Worm (Caenorhabditis elegans) whole organism, late embryonic: Measurements from ENCODE around the gene Y60A3A.21.

Source experiments
- C08G9.2 ChIP-seq: sonication (generic microtip); optimal IDR thresholded peaks from 2 replicates; lab custom pipeline; 2016; ENCODE audit warnings: mild to moderate bottlenecking, missing genetic modification characterization, moderate library complexity, missing compliant biosample characterization
- F13H6.1 ChIP-seq: sonication (generic microtip); optimal IDR thresholded peaks from 2 replicates; lab custom pipeline; 2016; ENCODE audit warnings: missing genetic modification characterization, missing compliant biosample characterization
- K02D7.2 ChIP-seq: sonication (generic microtip); optimal IDR thresholded peaks from 2 replicates; lab custom pipeline; 2017; ENCODE audit warnings: mild to moderate bottlenecking, missing genetic modification characterization, missing compliant biosample characterization
- K09A11.1 ChIP-seq: sonication (generic microtip); optimal IDR thresholded peaks from 2 replicates; lab custom pipeline; 2017; ENCODE audit warnings: antibody characterized with exemption, mild to moderate bottlenecking, missing genetic modification characterization, missing compliant biosample characterization; ENCODE audit not compliant: insufficient read depth
- Y22D7AL.16 ChIP-seq: sonication (generic microtip); optimal IDR thresholded peaks from 2 replicates; lab custom pipeline; 2016; ENCODE audit warnings: missing genetic modification characterization, missing compliant biosample characterization
- ama-1 ChIP-seq: fragments of 150-350 bp; optimal IDR thresholded peaks from 2 replicates; lab custom pipeline; 2014
- ceh-14 ChIP-seq: sonication (generic microtip); optimal IDR thresholded peaks from 2 replicates; lab custom pipeline; 2016; ENCODE audit warnings: missing genotype, missing genetic modification characterization, missing compliant biosample characterization
- ceh-18 ChIP-seq: sonication (generic microtip); optimal IDR thresholded peaks from 2 replicates; lab custom pipeline; 2016; ENCODE audit warnings: missing genetic modification characterization, missing compliant biosample characterization
- ceh-19 ChIP-seq: fragments of 200-800 bp; sonication (Bioruptor generic); optimal IDR thresholded peaks from 2 replicates; lab custom pipeline; 2018; ENCODE audit warnings: mild to moderate bottlenecking, missing genetic modification characterization, missing compliant biosample characterization
- ceh-2 ChIP-seq: sonication (generic microtip); optimal IDR thresholded peaks from 2 replicates; lab custom pipeline; 2016; ENCODE audit warnings: missing genotype, missing genetic modification characterization, missing compliant biosample characterization
- ceh-31 ChIP-seq: sonication (generic microtip); optimal IDR thresholded peaks from 2 replicates; lab custom pipeline; 2016; ENCODE audit warnings: missing genetic modification characterization, missing compliant biosample characterization
- ceh-34 ChIP-seq: sonication (generic microtip); optimal IDR thresholded peaks from 2 replicates; lab custom pipeline; 2016; ENCODE audit warnings: mild to moderate bottlenecking, missing genetic modification characterization, missing compliant biosample characterization
- ceh-45 ChIP-seq: fragments of 200-800 bp; sonication (Bioruptor generic); IDR thresholded peaks from 2 replicates; pipeline ENCODE4 v1.3.6; 2022; ENCODE audit warnings: missing genetic modification reagents, missing genetic modification characterization, missing compliant biosample characterization
- ceh-9 ChIP-seq: sonication (generic microtip); optimal IDR thresholded peaks from 2 replicates; lab custom pipeline; 2016; ENCODE audit warnings: mild to moderate bottlenecking, missing genetic modification characterization, inconsistent platforms, missing compliant biosample characterization
- dmd-4 ChIP-seq: sonication (generic microtip); optimal IDR thresholded peaks from 2 replicates; lab custom pipeline; 2016; ENCODE audit warnings: borderline replicate concordance, missing genetic modification characterization, missing compliant biosample characterization
- elt-2 ChIP-seq: sonication (generic microtip); optimal IDR thresholded peaks from 2 replicates; lab custom pipeline; 2016; ENCODE audit warnings: missing genetic modification reagents, missing genetic modification characterization, missing compliant biosample characterization
- elt-4 ChIP-seq: sonication (generic microtip); optimal IDR thresholded peaks from 2 replicates; lab custom pipeline; 2016; ENCODE audit warnings: missing genetic modification characterization, missing compliant biosample characterization
- eyg-1 ChIP-seq: sonication (generic microtip); optimal IDR thresholded peaks from 2 replicates; lab custom pipeline; 2016; ENCODE audit warnings: missing genotype, missing genetic modification characterization, missing compliant biosample characterization
- fax-1 ChIP-seq: sonication (generic microtip); optimal IDR thresholded peaks from 2 replicates; lab custom pipeline; 2016; ENCODE audit warnings: missing genotype, missing genetic modification characterization, missing compliant biosample characterization
- fkh-6 ChIP-seq: sonication (generic microtip); optimal IDR thresholded peaks from 2 replicates; lab custom pipeline; 2016; ENCODE audit warnings: missing genetic modification characterization, missing compliant biosample characterization
- hlh-13 ChIP-seq: fragments of 200-800 bp; sonication (Bioruptor generic); optimal IDR thresholded peaks from 2 replicates; lab custom pipeline; 2018; ENCODE audit warnings: mild to moderate bottlenecking, missing genetic modification characterization, missing compliant biosample characterization
- hlh-6 ChIP-seq: sonication (generic microtip); optimal IDR thresholded peaks from 2 replicates; lab custom pipeline; 2016; ENCODE audit warnings: missing genotype, missing genetic modification characterization, missing compliant biosample characterization
- lin-11 ChIP-seq: fragments of 200-800 bp; sonication (Bioruptor generic); optimal IDR thresholded peaks from 2 replicates; lab custom pipeline; 2018; ENCODE audit warnings: mild to moderate bottlenecking, missing genetic modification characterization, missing compliant biosample characterization
- nfya-1 ChIP-seq: sonication (generic microtip); optimal IDR thresholded peaks from 2 replicates; lab custom pipeline; 2017; ENCODE audit warnings: missing genetic modification characterization, mild to moderate bottlenecking, missing compliant biosample characterization, antibody characterized with exemption, moderate library complexity
- nhr-232 ChIP-seq: sonication (generic microtip); optimal IDR thresholded peaks from 2 replicates; lab custom pipeline; 2016; ENCODE audit warnings: missing genetic modification characterization, missing compliant biosample characterization
- npax-4 ChIP-seq: sonication (generic microtip); optimal IDR thresholded peaks from 2 replicates; lab custom pipeline; 2016; ENCODE audit warnings: missing genetic modification characterization, missing compliant biosample characterization
- odd-2 ChIP-seq: sonication (generic microtip); optimal IDR thresholded peaks from 2 replicates; lab custom pipeline; 2017; ENCODE audit warnings: antibody characterized with exemption, mild to moderate bottlenecking, missing genetic modification characterization, missing compliant biosample characterization
- pha-4 ChIP-seq: fragments of 150-350 bp; optimal IDR thresholded peaks from 2 replicates; lab custom pipeline; 2018; ENCODE audit warnings: missing biosample characterization, missing genetic modification reagents, missing genetic modification characterization
- pros-1 ChIP-seq: fragments of 150-350 bp; optimal IDR thresholded peaks from 2 replicates; lab custom pipeline; 2014; ENCODE audit warnings: missing biosample characterization, missing genetic modification reagents, missing genetic modification characterization
- ref-2 ChIP-seq: sonication (generic microtip); optimal IDR thresholded peaks from 2 replicates; lab custom pipeline; 2016; ENCODE audit warnings: missing genetic modification characterization, missing compliant biosample characterization
- rnt-1 ChIP-seq: sonication (generic microtip); optimal IDR thresholded peaks from 2 replicates; lab custom pipeline; 2016; ENCODE audit warnings: missing genetic modification characterization, missing compliant biosample characterization
- sdc-2 ChIP-seq: sonication (generic microtip); optimal IDR thresholded peaks from 2 replicates; lab custom pipeline; 2016; ENCODE audit warnings: missing genotype, missing genetic modification characterization, missing compliant biosample characterization
- sox-2 ChIP-seq: fragments of 200-800 bp; sonication (Bioruptor generic); IDR thresholded peaks from 2 replicates; pipeline ENCODE4 v1.3.6; 2022; ENCODE audit warnings: missing genetic modification reagents, missing genetic modification characterization, missing compliant biosample characterization
- syd-9 ChIP-seq: sonication (generic microtip); optimal IDR thresholded peaks from 2 replicates; lab custom pipeline; 2016; ENCODE audit warnings: mild to moderate bottlenecking, missing genetic modification characterization, moderate library complexity, missing compliant biosample characterization
- tbx-2 ChIP-seq: sonication (generic microtip); optimal IDR thresholded peaks from 2 replicates; lab custom pipeline; 2016; ENCODE audit warnings: missing genetic modification characterization, missing compliant biosample characterization
- tbx-7 ChIP-seq: sonication (generic microtip); optimal IDR thresholded peaks from 2 replicates; lab custom pipeline; 2016; ENCODE audit warnings: missing genotype, missing genetic modification characterization, missing compliant biosample characterization
- ttx-3 ChIP-seq: sonication (generic microtip); optimal IDR thresholded peaks from 2 replicates; lab custom pipeline; 2016; ENCODE audit warnings: missing genetic modification reagents, missing genetic modification characterization, missing compliant biosample characterization
- unc-42 ChIP-seq: sonication (generic microtip); optimal IDR thresholded peaks from 2 replicates; lab custom pipeline; 2016; ENCODE audit warnings: missing genotype, missing genetic modification characterization, missing compliant biosample characterization
- unc-55 ChIP-seq: sonication (generic microtip); optimal IDR thresholded peaks from 2 replicates; lab custom pipeline; 2017; ENCODE audit warnings: missing biosample characterization, missing genetic modification reagents, missing genetic modification characterization
- zip-5 ChIP-seq: sonication (generic microtip); optimal IDR thresholded peaks from 2 replicates; lab custom pipeline; 2016; ENCODE audit warnings: missing genetic modification characterization, missing compliant biosample characterization

The Y60A3A.21 gene

DNA sequence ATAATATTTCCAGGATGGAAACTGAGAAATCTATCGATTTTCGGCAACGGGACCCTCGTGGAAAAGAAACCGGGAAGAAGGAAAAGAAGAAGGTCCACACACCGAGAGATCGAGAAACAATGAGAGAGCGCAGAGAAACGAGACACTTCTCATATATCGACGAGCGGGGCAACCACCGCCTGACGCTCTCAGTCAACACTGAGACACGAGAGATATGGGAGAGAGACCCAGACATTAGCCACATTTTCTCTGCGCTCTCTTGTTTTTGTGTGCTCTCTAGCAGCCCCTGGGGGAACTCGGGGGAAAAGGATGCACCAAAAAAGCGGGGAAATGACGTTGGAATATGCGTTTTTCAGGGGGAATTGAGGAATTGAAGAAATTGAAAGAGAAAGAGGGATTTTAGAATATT, 6.0 kb upstream of the Y60A3A.21 start (continued):
- TF ChIP-seq ref-2 (tag; lab: Kevin White, UChicago) = no peak
- no peak for TF ChIP-seq hlh-13 (GFP tag; lab: Kevin White, UChicago)
- no peak for TF ChIP-seq eyg-1 (tag; lab: Kevin White, UChicago)
- no peak for TF ChIP-seq K09A11.1 (tag; lab: Kevin White, UChicago)
- TF ChIP-seq ceh-9 = no peak
- TF ChIP-seq hlh-6 = no peak
- TF ChIP-seq unc-42 (tag; lab: Kevin White, UChicago) = peak; percentile 65
- peak; percentile 10 for TF ChIP-seq syd-9 (tag; lab: Kevin White, UChicago)
- peak; percentile 33 for TF ChIP-seq ceh-14 (tag; lab: Kevin White, UChicago)
- no peak for TF ChIP-seq nhr-232 (tag; lab: Kevin White, UChicago)
- no peak for TF ChIP-seq ttx-3 (tag; lab: Kevin White, UChicago)
- TF ChIP-seq unc-55 (GFP tag; lab: Kevin White, UChicago) = peak; percentile 73
- TF ChIP-seq sox-2 (GFP tag; lab: Robert Waterston, UW) = no peak
- no peak for TF ChIP-seq zip-5
- TF ChIP-seq odd-2 = no peak
- no peak for TF ChIP-seq fax-1
- TF ChIP-seq elt-2 = no peak
- no peak for TF ChIP-seq tbx-7 (tag; lab: Kevin White, UChicago)
- TF ChIP-seq nfya-1 (tag; lab: Kevin White, UChicago) = peak; percentile 76
- no peak for TF ChIP-seq ceh-45 (GFP tag; lab: Robert Waterston, UW)

DNA sequence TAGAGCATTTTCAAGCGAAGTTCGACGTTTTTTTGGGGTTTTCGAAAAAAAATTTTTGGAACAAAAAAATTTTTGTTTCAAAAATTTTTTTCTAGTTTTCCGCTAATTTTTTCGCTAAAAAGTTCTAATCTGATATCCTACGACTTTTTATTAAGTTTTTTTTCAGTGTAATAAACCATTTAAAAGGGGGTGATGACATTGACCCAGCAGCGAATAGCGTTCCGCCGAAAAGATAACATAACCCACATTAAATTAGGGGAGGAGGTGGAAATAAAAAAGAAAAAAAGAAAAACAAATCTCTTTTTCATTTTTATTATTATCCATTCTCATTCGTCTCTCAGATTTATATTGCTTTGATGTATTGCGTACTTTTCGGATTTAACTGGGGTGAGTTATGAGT, 4.3 kb upstream of the Y60A3A.21 start, which contains the start of gene Y60A3A.23:
Gene Y60A3A.23 (plus strand): TSS at position 301 of the 400 bp plus-strand sequence.
- no peak for TF ChIP-seq unc-55 (GFP tag; lab: Kevin White, UChicago)
- TF ChIP-seq sox-2 (GFP tag; lab: Robert Waterston, UW) = no peak
- TF ChIP-seq tbx-2 (tag; lab: Kevin White, UChicago) = no peak
- TF ChIP-seq ama-1 (lab: Kevin White, UChicago) = no peak
- no peak for TF ChIP-seq zip-5
- TF ChIP-seq ceh-9 = no peak
- no peak for TF ChIP-seq ceh-31
- TF ChIP-seq elt-4 (tag; lab: Kevin White, UChicago) = no peak
- no peak for TF ChIP-seq ceh-18 (tag; lab: Kevin White, UChicago)
- no peak for TF ChIP-seq K09A11.1 (tag; lab: Kevin White, UChicago)
- no peak for TF ChIP-seq ceh-19 (GFP tag; lab: Kevin White, UChicago)
- TF ChIP-seq ttx-3 (tag; lab: Kevin White, UChicago) = no peak
- TF ChIP-seq npax-4 (tag; lab: Kevin White, UChicago) = no peak
- TF ChIP-seq odd-2 = no peak
- no peak for TF ChIP-seq tbx-7 (tag; lab: Kevin White, UChicago)
- no peak for TF ChIP-seq C08G9.2 (tag; lab: Kevin White, UChicago)
- no peak for TF ChIP-seq ceh-2 (tag; lab: Kevin White, UChicago)
- TF ChIP-seq pros-1 (tag; lab: Kevin White, UChicago) = no peak
- TF ChIP-seq sdc-2 = no peak
- no peak for TF ChIP-seq lin-11 (tag; lab: Kevin White, UChicago)

DNA sequence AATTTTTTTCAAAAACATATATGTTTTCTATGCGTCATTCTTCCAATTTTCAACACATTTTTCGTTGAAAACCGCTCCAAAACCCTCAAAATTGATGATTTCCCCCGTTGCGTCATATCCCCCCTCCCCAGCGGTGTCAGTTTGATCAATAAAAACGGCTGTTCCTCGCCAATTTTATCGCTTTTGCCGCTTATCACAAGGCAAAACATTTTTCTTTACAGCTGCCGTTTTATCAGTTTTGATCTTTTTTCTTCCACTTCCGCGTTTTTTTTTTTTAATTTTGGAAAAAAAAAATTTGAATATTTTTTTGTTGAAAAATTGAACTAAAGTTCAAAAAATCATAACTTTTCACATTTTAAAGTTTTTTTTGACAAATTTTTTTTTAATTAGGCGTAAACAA, 555 bp upstream of the Y60A3A.21 start:
- no peak for TF ChIP-seq dmd-4 (tag; lab: Kevin White, UChicago)
- peak; percentile 26 for TF ChIP-seq elt-2

DNA sequence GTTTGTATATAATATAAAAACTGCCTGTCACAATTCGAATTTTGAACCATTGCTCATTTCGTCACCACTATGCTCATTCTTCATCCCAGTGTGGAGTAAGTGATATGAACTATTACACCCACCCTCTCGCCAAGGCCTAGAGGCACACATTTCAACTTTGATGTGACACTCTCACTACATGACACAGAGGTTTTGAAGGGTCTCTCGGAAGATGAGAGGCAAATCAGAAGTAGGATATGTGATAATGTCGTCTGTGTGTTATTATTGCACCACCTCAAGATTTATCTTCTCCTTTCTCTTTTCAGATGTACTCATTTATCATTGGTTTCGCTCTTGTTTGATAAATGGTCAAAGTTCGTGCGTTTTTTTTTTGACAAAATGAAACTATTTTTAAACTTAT, 9.6 kb downstream of the Y60A3A.21 start:
- TF ChIP-seq nfya-1 (tag; lab: Kevin White, UChicago) (no peak), unc-55 (GFP tag; lab: Kevin White, UChicago) (peak; percentile 54)
- TF ChIP-seq, all 69 proteins: peak for 1

DNA sequence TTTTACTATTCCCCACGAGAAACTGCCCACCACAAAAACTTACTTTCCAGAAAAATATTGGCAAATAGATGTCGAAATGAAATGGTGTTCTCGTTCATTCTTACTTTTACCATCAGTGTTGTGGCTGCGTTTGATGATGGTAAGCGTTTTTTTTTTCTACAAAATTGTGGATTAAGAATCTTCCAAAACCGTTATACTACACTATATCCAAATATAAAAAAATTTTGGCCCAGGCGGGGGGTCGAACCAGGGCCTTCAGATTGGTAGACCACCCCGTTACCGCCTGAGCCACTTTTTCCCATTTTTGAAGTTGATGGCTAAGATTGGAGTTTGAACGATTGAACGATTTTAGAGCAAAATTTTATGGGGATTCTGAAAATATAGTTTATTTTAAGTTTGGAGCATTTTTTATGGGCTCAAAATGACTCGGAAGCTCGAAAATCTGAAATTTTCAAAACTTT, 11.3 kb downstream of the Y60A3A.21 start, which contains the start of gene lgc-55:
Gene lgc-55 (plus strand): TSS at position 51 of the 461 bp plus-strand sequence.
- TF ChIP-seq pha-4 (tag; lab: Kevin White, UChicago) (no peak), lin-11 (tag; lab: Kevin White, UChicago) (no peak), eyg-1 (tag; lab: Kevin White, UChicago) (no peak), K09A11.1 (tag; lab: Kevin White, UChicago) (no peak), ceh-34 (no peak), ceh-45 (GFP tag; lab: Robert Waterston, UW) (no peak), Y22D7AL.16 (no peak), sox-2 (GFP tag; lab: Robert Waterston, UW) (no peak), hlh-13 (GFP tag; lab: Kevin White, UChicago) (no peak), K02D7.2 (tag; lab: Kevin White, UChicago) (no peak), elt-2 (no peak), F13H6.1 (tag; lab: Kevin White, UChicago) (no peak), zip-5 (no peak), fkh-6 (tag; lab: Kevin White, UChicago) (no peak), rnt-1 (tag; lab: Kevin White, UChicago) (no peak), nhr-232 (tag; lab: Kevin White, UChicago) (no peak), ttx-3 (tag; lab: Kevin White, UChicago) (no peak)
